Worm (Caenorhabditis elegans): Measurements from ENCODE around the gene sars-1.

- TF ChIP-seq repo-1 (tag; optimal IDR thresholded peaks at IDR 0.05) (no peak), snpc-4 (GFP tag; optimal IDR thresholded peaks at IDR 0.05) (no peak), snpc-4 (tag; optimal IDR thresholded peaks at IDR 0.05) (no peak), snpc-1.3 (tag; optimal IDR thresholded peaks at IDR 0.05; ENCODE audit: insufficient read depth) (no peak), fkh-3 (tag; optimal IDR thresholded peaks at IDR 0.05) (no peak), ztf-18 (tag; optimal IDR thresholded peaks at IDR 0.05) (no peak), rpc-1 (optimal IDR thresholded peaks at IDR 0.05) (no peak), rpc-1 (tag; optimal IDR thresholded peaks at IDR 0.05) (no peak), madf-6 (GFP tag; IDR thresholded peaks at IDR 0.05) (no peak), egl-18 (GFP tag; IDR thresholded peaks at IDR 0.05) (no peak), F37B4.10 (GFP tag; IDR thresholded peaks at IDR 0.05) (no peak), somi-1 (GFP tag; optimal IDR thresholded peaks at IDR 0.05) (no peak), C06A6.2 (GFP tag; conservative IDR thresholded peaks at IDR 0.05) (no peak), nhr-80 (tag; optimal IDR thresholded peaks at IDR 0.05) (no peak)
Measured at ce11 chrIV:10016977-10017376, 13.5 kb downstream of the sars-1 start, which contains the start of gene ent-7.
